Worm (Caenorhabditis elegans): ENCODE data around the gene srab-23.

srab-23 gene

ce11 chrV:2035545-2035944, at the start of gene srab-23:
srab-23 (minus strand) TSS chrV:2035645.
- no peak for TF ChIP-seq B0019.2 (GFP tag; conservative IDR thresholded peaks at IDR 0.05)
- TF ChIP-seq repo-1 (tag; optimal IDR thresholded peaks at IDR 0.05) = no peak
- TF ChIP-seq ceh-40 (GFP tag; IDR thresholded peaks at IDR 0.05) = no peak
- TF ChIP-seq snpc-3.4 (tag; optimal IDR thresholded peaks at IDR 0.05) = no peak
- TF ChIP-seq fkh-3 (tag; optimal IDR thresholded peaks at IDR 0.05) = no peak
- TF ChIP-seq sea-2 (GFP tag; IDR thresholded peaks at IDR 0.05) = no peak
- no peak for TF ChIP-seq sptf-2 (GFP tag; optimal IDR thresholded peaks at IDR 0.05)
- TF ChIP-seq pbrm-1 (GFP tag; IDR thresholded peaks at IDR 0.05) = no peak
- no peak for TF ChIP-seq lin-40 (tag; optimal IDR thresholded peaks at IDR 0.05)
- TF ChIP-seq die-1 (tag; optimal IDR thresholded peaks at IDR 0.05) = no peak
- no peak for TF ChIP-seq F57A8.1 (GFP tag; optimal IDR thresholded peaks at IDR 0.05)
- TF ChIP-seq rec-8 (tag; optimal IDR thresholded peaks at IDR 0.05) = no peak
- TF ChIP-seq hsf-1 (GFP tag; IDR thresholded peaks at IDR 0.05) = no peak
- no peak for TF ChIP-seq athp-1 (tag; optimal IDR thresholded peaks at IDR 0.05)
- TF ChIP-seq ekl-4 (GFP tag; IDR thresholded peaks at IDR 0.05) = no peak
- TF ChIP-seq Y56A3A.18 (GFP tag; IDR thresholded peaks at IDR 0.05) = no peak
- TF ChIP-seq snpc-4 (GFP tag; optimal IDR thresholded peaks at IDR 0.05) = no peak
- TF ChIP-seq snpc-4 (tag; optimal IDR thresholded peaks at IDR 0.05) = no peak
- TF ChIP-seq aptf-3 (GFP tag; IDR thresholded peaks at IDR 0.05) = no peak
- TF ChIP-seq B0261.1 (tag; optimal IDR thresholded peaks at IDR 0.05) = no peak

- TF ChIP-seq zfh-2 (GFP tag; conservative IDR thresholded peaks at IDR 0.05) (peak; percentile 56), egrh-3 (GFP tag; IDR thresholded peaks at IDR 0.05) (peak; percentile 23; the same call in 1 of the 2 replicates), nhr-120 (GFP tag; IDR thresholded peaks at IDR 0.05) (no peak), ztf-25 (GFP tag; IDR thresholded peaks at IDR 0.05) (0 out of 2 replicates have a peak, but pooled peaks have one; percentile 51)
Measured at ce11 chrV:2083869-2084268, 48.4 kb upstream of the srab-23 start.

ce11 chrV:2081894-2082293, 46.4 kb upstream of the srab-23 start:
- TF ChIP-seq ztf-6 (GFP tag; IDR thresholded peaks at IDR 0.05) (no peak), cebp-1 (GFP tag; IDR thresholded peaks at IDR 0.05) (no peak), cebp-1 (tag; optimal IDR thresholded peaks at IDR 0.05) (no peak), akir-1 (GFP tag; optimal IDR thresholded peaks at IDR 0.05) (no peak), efl-1 (GFP tag; optimal IDR thresholded peaks at IDR 0.05) (no peak), bed-1 (GFP tag; IDR thresholded peaks at IDR 0.05) (no peak), F23B12.7 (tag; optimal IDR thresholded peaks at IDR 0.05; ENCODE audit: insufficient read depth) (no peak), T07F8.4 (tag; optimal IDR thresholded peaks at IDR 0.05) (no peak), madf-8 (GFP tag; conservative IDR thresholded peaks at IDR 0.05) (no peak), snpc-1.1 (tag; optimal IDR thresholded peaks at IDR 0.05; ENCODE audit: insufficient read depth) (no peak), attf-5 (GFP tag; optimal IDR thresholded peaks at IDR 0.05) (no peak), attf-3 (GFP tag; conservative IDR thresholded peaks at IDR 0.05) (no peak)

- TF ChIP-seq lsl-1 (GFP tag; optimal IDR thresholded peaks at IDR 0.05) = no peak
- no peak for TF ChIP-seq madf-3 (GFP tag; IDR thresholded peaks at IDR 0.05)
- TF ChIP-seq C17E4.6 (GFP tag; IDR thresholded peaks at IDR 0.05) = no peak
- no peak for TF ChIP-seq egl-44 (GFP tag; IDR thresholded peaks at IDR 0.05)
- no peak for TF ChIP-seq F23B12.7 (tag; optimal IDR thresholded peaks at IDR 0.05; ENCODE audit: insufficient read depth)
- TF ChIP-seq attf-6 (GFP tag; IDR thresholded peaks at IDR 0.05) = no peak
- no peak for TF ChIP-seq xnd-1 (tag; optimal IDR thresholded peaks at IDR 0.05)
- TF ChIP-seq ccch-3 (GFP tag; optimal IDR thresholded peaks at IDR 0.05) = no peak
- no peak for TF ChIP-seq cebp-2 (GFP tag; IDR thresholded peaks at IDR 0.05)
Measured at ce11 chrV:2081269-2081668, 45.8 kb upstream of the srab-23 start.

Measured in whole organism, young adult.